Fruit fly (Drosophila melanogaster) whole organism: ENCODE data around the gene CG12017.

Experiments
- CG8478 ChIP-seq: fragments of >200 bp; optimal IDR thresholded peaks from 2 replicates; lab custom pipeline; 2018; ENCODE audit warnings: inconsistent platforms
- Dll ChIP-seq: fragments of >200 bp; optimal IDR thresholded peaks from 2 replicates; lab custom pipeline; 2017
- EcR ChIP-seq, 2 experiments: fragments of >200 bp; optimal IDR thresholded peaks; 2 replicates each; lab custom pipeline; 2017; ENCODE audit warnings: missing biosample characterization in 2 of 2, missing genetic modification characterization in 2 of 2, missing genetic modification reagents in 2 of 2
- pan ChIP-seq: fragments of >200 bp; optimal IDR thresholded peaks from 2 replicates; lab custom pipeline; 2017
- psq ChIP-seq: fragments of >200 bp; optimal IDR thresholded peaks from 2 replicates; lab custom pipeline; 2017
- usp ChIP-seq: fragments of >200 bp; optimal IDR thresholded peaks from 2 replicates; lab custom pipeline; 2017; ENCODE audit warnings: missing biosample characterization, missing genetic modification characterization, mixed read lengths

CG12017 gene

dm6 chr3L:3247130-3248065, 32.6 kb upstream of the CG12017 start, which contains the start of gene CG43389:
Gene CG43389 (plus strand): TSS chr3L:3248015.
- TF ChIP-seq pan (lab: Kevin White, UChicago), result no peak
- TF ChIP-seq Dll, result peak; percentile 24
- TF ChIP-seq CG8478 (lab: Kevin White, UChicago), result peak; percentile 57
- no peak for TF ChIP-seq usp (GFP tag; lab: Kevin White, UChicago)
- peak; percentile 66 to 92 for TF ChIP-seq EcR (GFP tag; optimal IDR thresholded peaks at IDR 0.05; lab: Kevin White, UChicago)
- no peak for TF ChIP-seq psq (lab: Kevin White, UChicago)

- no peak for TF ChIP-seq CG8478 (lab: Kevin White, UChicago)
- TF ChIP-seq pan (lab: Kevin White, UChicago), result no peak
- TF ChIP-seq usp (GFP tag; lab: Kevin White, UChicago), result no peak
- no peak for TF ChIP-seq psq (lab: Kevin White, UChicago)
- no peak for TF ChIP-seq EcR (GFP tag; optimal IDR thresholded peaks at IDR 0.05; lab: Kevin White, UChicago)
- TF ChIP-seq Dll, result no peak
Observed at dm6 chr3L:3248714-3249663, 31.1 kb upstream of the CG12017 start.

dm6 chr3L:3249664-3249996, 30.4 kb upstream of the CG12017 start:
- TF ChIP-seq usp (GFP tag; lab: Kevin White, UChicago), result no peak
- TF ChIP-seq Dll, result no peak
- TF ChIP-seq psq (lab: Kevin White, UChicago), result no peak
- no peak for TF ChIP-seq CG8478 (lab: Kevin White, UChicago)
- no peak for TF ChIP-seq EcR (GFP tag; optimal IDR thresholded peaks at IDR 0.05; lab: Kevin White, UChicago)
- no peak for TF ChIP-seq pan (lab: Kevin White, UChicago)

dm6 chr3L:3249997-3250774, 29.9 kb upstream of the CG12017 start:
- no peak for TF ChIP-seq EcR (GFP tag; optimal IDR thresholded peaks at IDR 0.05; lab: Kevin White, UChicago)
- TF ChIP-seq Dll, result no peak
- no peak for TF ChIP-seq usp (GFP tag; lab: Kevin White, UChicago)
- no peak for TF ChIP-seq CG8478 (lab: Kevin White, UChicago)
- no peak for TF ChIP-seq pan (lab: Kevin White, UChicago)
- no peak for TF ChIP-seq psq (lab: Kevin White, UChicago)

dm6 chr3L:3250922-3251658, 28.9 kb upstream of the CG12017 start:
- TF ChIP-seq usp (GFP tag; lab: Kevin White, UChicago), result no peak
- no peak for TF ChIP-seq Dll
- no peak for TF ChIP-seq pan (lab: Kevin White, UChicago)
- no peak for TF ChIP-seq CG8478 (lab: Kevin White, UChicago)
- no peak for TF ChIP-seq EcR (GFP tag; optimal IDR thresholded peaks at IDR 0.05; lab: Kevin White, UChicago)
- no peak for TF ChIP-seq psq (lab: Kevin White, UChicago)

- TF ChIP-seq Dll, result no peak
- no peak for TF ChIP-seq pan (lab: Kevin White, UChicago)
- no peak for TF ChIP-seq EcR (GFP tag; optimal IDR thresholded peaks at IDR 0.05; lab: Kevin White, UChicago)
Observed at dm6 chr3L:3251659-3252490, 28.2 kb upstream of the CG12017 start.

dm6 chr3L:3252884-3253283, 27.2 kb upstream of the CG12017 start:
- no peak for TF ChIP-seq psq (lab: Kevin White, UChicago)
- TF ChIP-seq Dll, result no peak
- TF ChIP-seq pan (lab: Kevin White, UChicago), result no peak
- no peak for TF ChIP-seq EcR (GFP tag; optimal IDR thresholded peaks at IDR 0.05; lab: Kevin White, UChicago)
- TF ChIP-seq usp (GFP tag; lab: Kevin White, UChicago), result no peak
- TF ChIP-seq CG8478 (lab: Kevin White, UChicago), result no peak

dm6 chr3L:3253631-3254030, 26.4 kb upstream of the CG12017 start:
- no peak for TF ChIP-seq EcR (GFP tag; optimal IDR thresholded peaks at IDR 0.05; lab: Kevin White, UChicago)
- TF ChIP-seq CG8478 (lab: Kevin White, UChicago), result no peak
- TF ChIP-seq pan (lab: Kevin White, UChicago), result no peak
- no peak for TF ChIP-seq psq (lab: Kevin White, UChicago)
- no peak for TF ChIP-seq usp (GFP tag; lab: Kevin White, UChicago)
- no peak for TF ChIP-seq Dll

dm6 chr3L:3257690-3258089, 22.3 kb upstream of the CG12017 start, which contains the start of gene ckd:
Gene ckd (plus strand): TSS chr3L:3257878.
- TF ChIP-seq pan (lab: Kevin White, UChicago) (no peak), usp (GFP tag; lab: Kevin White, UChicago) (no peak), CG8478 (lab: Kevin White, UChicago) (no peak), EcR (GFP tag; optimal IDR thresholded peaks at IDR 0.05; lab: Kevin White, UChicago) (no peak), Dll (no peak), psq (lab: Kevin White, UChicago) (no peak)
